Worm (Caenorhabditis elegans) whole organism, L1 larva: Measurements from ENCODE around the gene R12A1.3.
A peak's percentile ranks its signal among the peaks of the same experiment; 100 is the strongest.

ENCODE experiments used
- C16A3.4 ChIP-seq: fragments of 150-350 bp; optimal IDR thresholded peaks from 2 replicates; lab custom pipeline; 2014; ENCODE audit warnings: missing biosample characterization, missing genetic modification characterization
- aha-1 ChIP-seq: fragments of 150-350 bp; optimal IDR thresholded peaks from 2 replicates; lab custom pipeline; 2014; ENCODE audit warnings: missing biosample characterization, missing genetic modification characterization
- ceh-8 ChIP-seq: fragments of 200-800 bp; sonication (Bioruptor generic); optimal IDR thresholded peaks from 2 replicates; lab custom pipeline; 2018; ENCODE audit warnings: mild to moderate bottlenecking, missing genetic modification characterization, moderate library complexity, missing compliant biosample characterization
- ceh-82 ChIP-seq, 3 experiments: fragments of 150-350 bp in 1 of 3; sonication (generic microtip) in 2 of 3; optimal IDR thresholded peaks; 2 replicates each; lab custom pipeline; 2014 to 2017; ENCODE audit warnings: missing biosample characterization in 3 of 3, missing genetic modification characterization in 3 of 3
- dpl-1 ChIP-seq, 3 experiments: fragments of 150-350 bp in 2 of 3; sonication (generic microtip) in 1 of 3; optimal IDR thresholded peaks; 2 replicates each; lab custom pipeline; 2014 to 2017; ENCODE audit warnings: missing biosample characterization in 3 of 3, missing genetic modification characterization in 3 of 3, missing genetic modification reagents in 3 of 3
- dsc-1 ChIP-seq: sonication (generic microtip); optimal IDR thresholded peaks from 2 replicates; lab custom pipeline; 2016; ENCODE audit warnings: mild to moderate bottlenecking, missing genetic modification characterization, missing compliant biosample characterization
- efl-1 ChIP-seq, 4 experiments: fragments of 150-350 bp; optimal IDR thresholded peaks in 3 of 4; peaks in 1 of 4; 1 replicate in 1 of 4; 2 replicates in 3 of 4; lab custom pipeline; 2014; ENCODE audit warnings: missing biosample characterization in 2 of 4, missing genetic modification characterization in 2 of 4, missing genetic modification reagents in 2 of 4
- elt-2 ChIP-seq: sonication (generic microtip); optimal IDR thresholded peaks from 2 replicates; lab custom pipeline; 2016; ENCODE audit warnings: missing genetic modification characterization, mild to moderate bottlenecking, inconsistent platforms, missing compliant biosample characterization, missing genetic modification reagents
- ets-5 ChIP-seq: fragments of 200-800 bp; sonication (Bioruptor generic); IDR thresholded peaks from 2 replicates; pipeline ENCODE4 v1.3.6; 2022; ENCODE audit warnings: missing genetic modification characterization, missing compliant biosample characterization
- fkh-4 ChIP-seq: sonication (generic microtip); optimal IDR thresholded peaks from 2 replicates; lab custom pipeline; 2016; ENCODE audit warnings: missing compliant biosample characterization, missing genetic modification characterization, borderline replicate concordance
- fos-1 ChIP-seq: fragments of 150-350 bp; optimal IDR thresholded peaks from 2 replicates; lab custom pipeline; 2014; ENCODE audit warnings: missing biosample characterization, missing genetic modification characterization
- hlh-4 ChIP-seq: sonication (generic microtip); optimal IDR thresholded peaks from 2 replicates; lab custom pipeline; 2016; ENCODE audit warnings: mild to moderate bottlenecking, missing genetic modification characterization, missing compliant biosample characterization
- irx-1 ChIP-seq: sonication (generic microtip); optimal IDR thresholded peaks from 2 replicates; lab custom pipeline; 2016; ENCODE audit warnings: missing genetic modification characterization, missing compliant biosample characterization
- isw-1 ChIP-seq: fragments of 200-800 bp; sonication (Bioruptor generic); IDR thresholded peaks from 2 replicates; pipeline ENCODE4 v1.3.6; 2022; ENCODE audit warnings: missing genetic modification characterization, missing compliant biosample characterization
- jun-1 ChIP-seq: fragments of 150-350 bp; optimal IDR thresholded peaks from 2 replicates; lab custom pipeline; 2014; ENCODE audit warnings: missing biosample characterization, missing genetic modification reagents, missing genetic modification characterization
- lin-13 ChIP-seq: fragments of 150-350 bp; optimal IDR thresholded peaks from 2 replicates; lab custom pipeline; 2014; ENCODE audit warnings: missing biosample characterization, missing genetic modification reagents, missing genetic modification characterization
- lin-15B ChIP-seq: fragments of 150-350 bp; sonication (generic microtip); optimal IDR thresholded peaks from 3 replicates; lab custom pipeline; 2014; ENCODE audit warnings: missing biosample characterization, missing genetic modification characterization
- lin-35 ChIP-seq, 2 experiments: fragments of 150-350 bp; optimal IDR thresholded peaks; 2 replicates each; lab custom pipeline; 2014; ENCODE audit warnings: missing biosample characterization in 2 of 2, missing genetic modification characterization in 2 of 2, missing genetic modification reagents in 2 of 2
- lin-39 ChIP-seq: fragments of 150-350 bp; optimal IDR thresholded peaks from 2 replicates; lab custom pipeline; 2014; ENCODE audit warnings: missing biosample characterization, missing genetic modification reagents, missing genetic modification characterization
- lsy-2 ChIP-seq, 2 experiments: fragments of 150-350 bp; optimal IDR thresholded peaks; 2 replicates each; lab custom pipeline; 2014; ENCODE audit warnings: missing biosample characterization in 2 of 2, missing genetic modification characterization in 2 of 2
- nhr-11 ChIP-seq: fragments of 150-350 bp; optimal IDR thresholded peaks from 2 replicates; lab custom pipeline; 2014; ENCODE audit warnings: missing biosample characterization, missing genetic modification characterization
- nhr-19 ChIP-seq: fragments of 200-800 bp; sonication (Bioruptor generic); conservative IDR thresholded peaks from 2 replicates; pipeline ENCODE4 v1.3.6; 2022; ENCODE audit warnings: missing genetic modification characterization, missing compliant biosample characterization
- nhr-20 ChIP-seq: sonication (generic microtip); optimal IDR thresholded peaks from 2 replicates; lab custom pipeline; 2016; ENCODE audit warnings: mild to moderate bottlenecking, missing genetic modification characterization, missing compliant biosample characterization
- nhr-84 ChIP-seq: sonication (generic microtip); optimal IDR thresholded peaks from 2 replicates; lab custom pipeline; 2017; ENCODE audit warnings: missing biosample characterization, missing genetic modification characterization
- pax-3 ChIP-seq: fragments of 200-800 bp; sonication (Bioruptor generic); optimal IDR thresholded peaks from 2 replicates; lab custom pipeline; 2018; ENCODE audit warnings: mild to moderate bottlenecking, missing genetic modification characterization, moderate library complexity, missing compliant biosample characterization
- rnt-1 ChIP-seq: sonication (generic microtip); optimal IDR thresholded peaks from 2 replicates; lab custom pipeline; 2016; ENCODE audit warnings: mild to moderate bottlenecking, missing genetic modification characterization, moderate library complexity, missing compliant biosample characterization
- sptf-1 ChIP-seq: fragments of 150-350 bp; optimal IDR thresholded peaks from 2 replicates; lab custom pipeline; 2014; ENCODE audit warnings: missing biosample characterization, missing genetic modification characterization
- sup-37 ChIP-seq: fragments of 200-800 bp; sonication (Bioruptor generic); optimal IDR thresholded peaks from 2 replicates; lab custom pipeline; 2018; ENCODE audit warnings: mild to moderate bottlenecking, missing genetic modification characterization, missing compliant biosample characterization
- swsn-7 ChIP-seq: sonication (generic microtip); optimal IDR thresholded peaks from 2 replicates; lab custom pipeline; 2016; ENCODE audit warnings: missing genetic modification characterization, missing compliant biosample characterization
- zip-4 ChIP-seq: fragments of 200-800 bp; sonication (Bioruptor generic); optimal IDR thresholded peaks from 2 replicates; lab custom pipeline; 2018; ENCODE audit warnings: mild to moderate bottlenecking, missing genetic modification characterization, moderate library complexity, missing compliant biosample characterization

R12A1.3 gene

DNA sequence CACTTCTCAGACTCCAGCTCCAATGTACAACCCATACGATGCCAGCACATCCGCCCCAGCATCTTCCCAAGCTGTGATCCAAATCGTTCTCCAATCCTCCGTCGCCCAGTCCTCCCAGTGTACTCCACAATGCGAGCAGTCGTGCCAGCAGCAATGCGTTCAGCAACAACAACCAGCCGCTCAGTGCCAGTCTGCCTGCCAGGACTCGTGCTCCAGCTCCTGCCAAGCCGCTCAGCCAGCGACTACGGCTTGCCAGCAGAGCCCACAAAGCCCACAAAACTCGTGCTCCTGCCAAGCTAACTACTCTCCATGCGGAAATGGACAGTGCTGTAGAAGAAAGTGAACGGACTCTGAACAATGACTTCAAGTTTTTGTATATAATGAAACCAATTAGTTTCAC, 40.3 kb upstream of the R12A1.3 start:
- TF ChIP-seq efl-1 (optimal IDR thresholded peaks at IDR 0.05; lab: Kevin White, UChicago) = no peak
- TF ChIP-seq efl-1 (GFP tag; optimal IDR thresholded peaks at IDR 0.05 in 1 of 2; lab: Kevin White, UChicago) = peak in 1 of 2 experiments; percentile 40
- no peak for TF ChIP-seq isw-1 (GFP tag; lab: Robert Waterston, UW)
- TF ChIP-seq ets-5 = no peak

DNA sequence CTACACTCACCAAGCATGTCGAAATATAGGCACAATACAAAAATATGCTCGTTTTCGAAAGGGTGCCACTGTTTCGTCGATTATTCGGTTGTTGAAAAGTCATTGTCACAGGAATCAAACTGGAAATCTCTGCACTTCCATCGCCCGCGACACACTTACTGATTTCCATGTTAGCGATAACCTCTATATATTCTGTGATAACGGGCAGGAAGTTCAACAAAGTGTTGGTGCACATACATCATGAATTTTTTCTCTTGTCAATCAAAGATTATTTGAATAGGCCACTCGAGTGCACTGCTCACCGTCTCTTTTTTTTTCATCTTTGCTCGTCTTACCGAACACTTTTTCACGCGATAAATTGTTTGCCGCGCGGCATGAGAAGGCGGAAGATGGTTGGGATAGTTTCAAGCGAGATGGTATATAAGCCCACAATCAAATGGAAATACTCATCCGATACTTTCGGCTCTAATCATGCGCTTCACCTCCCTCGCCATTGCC, 39.0 kb upstream of the R12A1.3 start, which contains the start of the genes fpn-1.2 and pqn-54:
fpn-1.2 (minus strand) TSS at position 157 of the 498 bp plus-strand sequence.
pqn-54 (plus strand) TSS at position 448 of the 498 bp plus-strand sequence.
- peak; percentile 10 for TF ChIP-seq elt-2
- TF ChIP-seq isw-1 (GFP tag; lab: Robert Waterston, UW) = no peak

DNA sequence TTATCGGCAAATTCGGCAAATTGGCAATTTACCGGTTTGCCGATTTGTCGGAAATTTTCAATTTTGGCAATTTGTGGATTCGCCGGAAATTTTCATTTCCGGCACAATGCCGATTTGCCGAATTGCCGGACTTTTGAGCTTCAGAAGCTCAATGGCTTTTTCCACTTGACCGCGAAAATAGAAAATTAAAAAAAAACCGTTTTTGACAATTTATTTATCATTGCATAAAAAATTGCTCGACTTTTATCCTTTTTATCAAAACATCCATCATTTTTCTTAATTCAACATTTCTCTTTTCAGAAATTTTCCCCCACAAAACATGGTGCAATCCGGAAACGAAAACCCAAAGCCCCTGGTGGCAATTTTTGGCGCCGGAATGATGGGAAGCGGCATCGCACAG, 34.5 kb upstream of the R12A1.3 start, which contains the start of gene hacd-1:
hacd-1 (plus strand) TSS at position 301 of the 400 bp plus-strand sequence.
- TF ChIP-seq ceh-8 (no peak), fkh-4 (no peak), irx-1 (no peak), zip-4 (GFP tag; lab: Kevin White, UChicago) (no peak), nhr-11 (tag; lab: Kevin White, UChicago) (no peak), efl-1 (optimal IDR thresholded peaks at IDR 0.05; lab: Kevin White, UChicago) (no peak), efl-1 (GFP tag; optimal IDR thresholded peaks at IDR 0.05 in 1 of 2; lab: Kevin White, UChicago) (no peak), nhr-19 (GFP tag; lab: Robert Waterston, UW) (no peak), lin-39 (tag; lab: Kevin White, UChicago) (no peak), sptf-1 (no peak), pax-3 (tag; lab: Kevin White, UChicago) (no peak), hlh-4 (tag; lab: Kevin White, UChicago) (no peak), swsn-7 (no peak), fos-1 (tag; lab: Kevin White, UChicago) (no peak), sup-37 (GFP tag; lab: Kevin White, UChicago) (no peak), aha-1 (tag; lab: Kevin White, UChicago) (no peak), lin-13 (GFP tag; lab: Kevin White, UChicago) (no peak), rnt-1 (tag; lab: Kevin White, UChicago) (no peak)

DNA sequence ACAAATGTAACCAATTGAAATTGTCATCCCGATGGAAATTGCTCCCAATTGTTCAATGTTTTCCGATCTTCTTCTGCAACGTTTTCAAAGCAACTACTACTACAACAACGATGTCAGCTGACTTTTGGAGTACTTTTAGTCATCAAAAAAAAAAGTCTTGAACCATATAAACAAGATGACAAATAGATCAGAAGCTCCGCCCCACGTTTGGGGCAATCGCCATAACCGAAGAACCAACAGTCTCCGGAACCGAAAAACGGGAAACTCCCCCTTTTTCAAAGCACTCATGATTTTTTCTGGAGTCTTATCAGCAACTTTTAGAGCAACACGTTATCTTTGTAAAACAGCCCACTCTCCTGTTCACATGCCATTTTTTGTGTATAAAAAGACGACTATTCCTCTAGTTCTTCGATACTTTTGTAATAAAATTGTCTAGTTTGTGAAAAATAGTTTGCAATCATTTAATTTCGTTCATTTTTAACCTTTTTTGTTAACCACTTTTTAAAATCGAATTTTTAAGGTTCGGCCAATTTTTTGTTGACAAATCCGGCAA, 33.9 kb upstream of the R12A1.3 start:
- no peak for TF ChIP-seq lin-15B
- no peak for TF ChIP-seq ceh-82 (tag; optimal IDR thresholded peaks at IDR 0.05; lab: Kevin White, UChicago)
- TF ChIP-seq efl-1 (optimal IDR thresholded peaks at IDR 0.05; lab: Kevin White, UChicago) = no peak
- TF ChIP-seq efl-1 (GFP tag; optimal IDR thresholded peaks at IDR 0.05 in 1 of 2; lab: Kevin White, UChicago) = peak in 1 of 2 experiments; percentile 91
- TF ChIP-seq lin-35 (GFP tag; optimal IDR thresholded peaks at IDR 0.05; lab: Kevin White, UChicago) = peak in 1 of 2 experiments; percentile 12
- TF ChIP-seq elt-2 = peak; percentile 79
- peak; percentile 18 for TF ChIP-seq nhr-20
- TF ChIP-seq dpl-1 (GFP tag; optimal IDR thresholded peaks at IDR 0.05; lab: Kevin White, UChicago) = no peak
- TF ChIP-seq jun-1 (tag; lab: Kevin White, UChicago) = peak; percentile 44
- no peak for TF ChIP-seq dsc-1 (tag; lab: Kevin White, UChicago)
- TF ChIP-seq C16A3.4 (tag; lab: Kevin White, UChicago) = no peak
- TF ChIP-seq, all 84 proteins: peak for 5

DNA sequence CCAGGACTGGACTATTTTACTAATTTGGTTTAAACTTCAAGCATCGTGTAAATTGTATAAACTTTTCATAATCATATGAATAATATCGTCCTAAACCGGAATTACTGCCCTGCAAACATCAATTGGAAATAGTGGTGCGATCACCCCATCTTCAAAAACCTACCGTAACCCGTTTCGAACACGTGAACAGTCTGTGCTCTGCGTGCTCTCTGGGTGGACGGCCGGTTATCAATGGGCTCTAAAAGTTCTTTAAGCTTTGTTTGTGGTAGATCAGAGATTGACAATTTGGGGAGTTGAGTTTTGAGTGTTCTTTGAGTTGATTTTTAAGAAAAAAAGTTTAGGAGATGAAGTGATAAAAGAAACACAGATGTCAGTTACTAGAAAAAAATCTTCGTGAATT, 31.0 kb upstream of the R12A1.3 start:
- peak in 1 of 2 experiments; percentile 16 for TF ChIP-seq lin-35 (GFP tag; optimal IDR thresholded peaks at IDR 0.05; lab: Kevin White, UChicago)
- peak in 1 of 2 experiments; percentile 54 for TF ChIP-seq lsy-2 (tag; optimal IDR thresholded peaks at IDR 0.05; lab: Kevin White, UChicago)
- TF ChIP-seq nhr-84 (tag; lab: Kevin White, UChicago) = no peak
- TF ChIP-seq ets-5 = no peak
- TF ChIP-seq efl-1 (optimal IDR thresholded peaks at IDR 0.05; lab: Kevin White, UChicago) = no peak
- peak in 1 of 2 experiments; percentile 81 for TF ChIP-seq efl-1 (GFP tag; optimal IDR thresholded peaks at IDR 0.05 in 1 of 2; lab: Kevin White, UChicago)
